Worm (Caenorhabditis elegans) whole organism, L4 larva: ENCODE data around the gene clec-233.

Experiments used
- daf-8 ChIP-seq: fragments of 200-800 bp; sonication (Bioruptor generic); IDR thresholded peaks from 2 replicates; pipeline ENCODE4 v1.3.6; 2022; ENCODE audit warnings: missing genetic modification characterization, missing compliant biosample characterization
- egl-43 ChIP-seq: fragments of 200-800 bp; sonication (Bioruptor generic); IDR thresholded peaks from 2 replicates; pipeline ENCODE4 v1.3.6; 2022; ENCODE audit warnings: missing genetic modification reagents, missing genetic modification characterization, missing compliant biosample characterization
- jun-1 ChIP-seq: fragments of 150-350 bp; optimal IDR thresholded peaks from 2 replicates; lab custom pipeline; 2014; ENCODE audit warnings: missing biosample characterization, missing genetic modification reagents, missing genetic modification characterization
- lsy-2 ChIP-seq, 2 experiments: fragments of 150-350 bp in 1 of 2; sonication (generic microtip) in 1 of 2; optimal IDR thresholded peaks; 2 replicates each; lab custom pipeline; 2014 to 2017; ENCODE audit warnings: missing biosample characterization in 2 of 2, missing genetic modification characterization in 2 of 2
- nhr-237 ChIP-seq: sonication (generic microtip); optimal IDR thresholded peaks from 2 replicates; lab custom pipeline; 2017; ENCODE audit warnings: missing biosample characterization, missing genetic modification characterization
- nhr-25 ChIP-seq: sonication (generic microtip); optimal IDR thresholded peaks from 2 replicates; lab custom pipeline; 2017; ENCODE audit warnings: missing genetic modification characterization, mild to moderate bottlenecking, missing compliant biosample characterization, antibody characterized with exemption, moderate library complexity, borderline replicate concordance; ENCODE audit not compliant: insufficient read depth
- pqm-1 ChIP-seq: sonication (generic microtip); optimal IDR thresholded peaks from 2 replicates; lab custom pipeline; 2017; ENCODE audit warnings: missing biosample characterization, missing genetic modification characterization
- zip-11 ChIP-seq: fragments of 200-800 bp; sonication (Bioruptor generic); IDR thresholded peaks from 2 replicates; pipeline ENCODE4 v1.3.6; 2022; ENCODE audit warnings: missing genetic modification characterization, missing compliant biosample characterization

ce11 chrV:16204888-16205287 lies 28.8 kb upstream of the clec-233 start, which contains the start of gene irld-26:
- TF ChIP-seq zip-11 (GFP tag; lab: Robert Waterston, UW) (no peak), egl-43 (GFP tag; lab: Robert Waterston, UW) (no peak), pqm-1 (tag; lab: Kevin White, UChicago) (no peak), jun-1 (no peak), nhr-25 (tag; lab: Kevin White, UChicago) (no peak), nhr-237 (tag; lab: Kevin White, UChicago) (no peak), daf-8 (no peak), lsy-2 (tag; optimal IDR thresholded peaks at IDR 0.05; lab: Kevin White, UChicago) (no peak)
